Worm (Caenorhabditis elegans): ENCODE results near the gene C01B10.44.

DNA sequence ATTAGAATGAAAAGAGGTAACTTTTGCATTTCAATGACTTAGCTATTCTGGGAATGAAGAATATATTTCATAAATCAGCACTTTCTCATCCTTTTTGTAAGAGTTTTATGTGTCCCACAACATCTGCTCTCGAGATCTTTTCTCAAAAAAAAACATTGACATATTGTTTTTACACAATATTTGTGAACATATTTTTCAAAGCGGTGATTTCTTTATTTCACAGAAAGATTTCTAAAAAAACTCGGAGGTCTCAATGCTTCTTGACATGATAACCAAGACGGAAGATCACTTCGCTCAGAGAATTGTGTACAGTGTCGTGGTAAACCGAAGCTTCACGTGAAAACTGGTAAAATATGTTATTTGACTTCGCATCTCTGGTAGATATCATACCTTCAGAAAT, 27.6 kb upstream of the C01B10.44 start, which contains the start of gene F38A5.22:
- TF ChIP-seq tab-1 (GFP tag; IDR thresholded peaks at IDR 0.05) (no peak), med-1 (GFP tag; optimal IDR thresholded peaks at IDR 0.05; ENCODE audit: insufficient read depth) (no peak), flt-1 (GFP tag; IDR thresholded peaks at IDR 0.05) (no peak), ztf-23 (GFP tag; IDR thresholded peaks at IDR 0.05) (no peak), cog-1 (tag; optimal IDR thresholded peaks at IDR 0.05) (no peak), klf-2 (GFP tag; conservative IDR thresholded peaks at IDR 0.05) (no peak), T22C8.4 (GFP tag; IDR thresholded peaks at IDR 0.05) (no peak), ref-1 (GFP tag; conservative IDR thresholded peaks at IDR 0.05) (no peak)

Data from whole organism, midembryonic.